Fruit fly (Drosophila melanogaster) whole organism, prepupa: ENCODE data around the gene CG33169.

Experiments
- CG10669 ChIP-seq: fragments of 200-800 bp; sonication (Bioruptor generic); optimal IDR thresholded peaks from 3 replicates; lab custom pipeline; 2018; ENCODE audit warnings: missing biosample characterization, mild to moderate bottlenecking, missing genetic modification characterization, moderate library complexity
- CG11294 ChIP-seq: fragments of 200-800 bp; sonication (Bioruptor generic); IDR thresholded peaks from 2 replicates; pipeline ENCODE4 v1.3.6; 2022; ENCODE audit warnings: missing biosample characterization, missing genetic modification characterization
- CG11762 ChIP-seq: fragments of 200-800 bp; sonication (Bioruptor generic); optimal IDR thresholded peaks from 3 replicates; lab custom pipeline; 2016; ENCODE audit warnings: missing biosample characterization, missing genetic modification characterization; ENCODE audit not compliant: insufficient read depth
- CG11902 ChIP-seq: fragments of 200-800 bp; sonication (Bioruptor generic); optimal IDR thresholded peaks from 3 replicates; lab custom pipeline; 2016; ENCODE audit warnings: missing biosample characterization, missing genetic modification characterization
- CG6163 ChIP-seq: fragments of 200-800 bp; sonication (Bioruptor generic); IDR thresholded peaks from 3 replicates; pipeline ENCODE4 v1.3.6; 2022; ENCODE audit warnings: missing biosample characterization, missing genetic modification characterization
- CG6276 ChIP-seq: fragments of 200-800 bp; sonication (Bioruptor generic); optimal IDR thresholded peaks from 2 replicates; lab custom pipeline; 2017; ENCODE audit warnings: missing biosample characterization, mild to moderate bottlenecking, missing genetic modification characterization
- CG6792 ChIP-seq: fragments of 200-800 bp; sonication (Bioruptor generic); optimal IDR thresholded peaks from 3 replicates; lab custom pipeline; 2016; ENCODE audit warnings: missing biosample characterization, missing genetic modification characterization
- CG6808 ChIP-seq: fragments of 200-800 bp; sonication (Bioruptor generic); optimal IDR thresholded peaks from 3 replicates; lab custom pipeline; 2017; ENCODE audit warnings: missing biosample characterization, missing genetic modification characterization, mild to moderate bottlenecking, moderate library complexity, missing genetic modification reagents
- CG8119 ChIP-seq: fragments of 200-800 bp; sonication (Bioruptor generic); IDR thresholded peaks from 3 replicates; pipeline ENCODE4 v1.3.6; 2022; ENCODE audit warnings: missing biosample characterization, missing genetic modification characterization
- CG8319 ChIP-seq: fragments of 200-800 bp; sonication (Bioruptor generic); optimal IDR thresholded peaks from 3 replicates; lab custom pipeline; 2016; ENCODE audit warnings: missing biosample characterization, missing genetic modification characterization
- Eip78C ChIP-seq: fragments of 200-800 bp; sonication (Bioruptor generic); peaks from one replicate; lab custom pipeline; 2016; ENCODE audit warnings: missing biosample characterization, missing genetic modification characterization
- Eip93F ChIP-seq: fragments of 200-800 bp; sonication (Bioruptor generic); optimal IDR thresholded peaks from 2 replicates; lab custom pipeline; 2016; ENCODE audit warnings: missing biosample characterization, mild to moderate bottlenecking, missing genetic modification characterization
- Lpt ChIP-seq: fragments of 200-800 bp; sonication (Bioruptor generic); optimal IDR thresholded peaks from 3 replicates; lab custom pipeline; 2016; ENCODE audit warnings: missing biosample characterization, missing genetic modification characterization
- Met ChIP-seq: fragments of 200-800 bp; sonication (Bioruptor generic); optimal IDR thresholded peaks from 3 replicates; lab custom pipeline; 2016; ENCODE audit warnings: missing biosample characterization, missing genetic modification characterization
- Sox14 ChIP-seq: fragments of 200-800 bp; sonication (Bioruptor generic); optimal IDR thresholded peaks from 3 replicates; lab custom pipeline; 2016; ENCODE audit warnings: missing biosample characterization, missing genetic modification characterization
- achi ChIP-seq: fragments of 200-800 bp; sonication (Bioruptor generic); optimal IDR thresholded peaks from 3 replicates; lab custom pipeline; 2016; ENCODE audit warnings: missing biosample characterization, missing genetic modification characterization
- acj6 ChIP-seq: fragments of 200-800 bp; sonication (Bioruptor generic); optimal IDR thresholded peaks from 3 replicates; lab custom pipeline; 2016; ENCODE audit warnings: missing biosample characterization, missing genetic modification characterization
- cyc ChIP-seq: fragments of 200-800 bp; sonication (Bioruptor generic); optimal IDR thresholded peaks from 3 replicates; lab custom pipeline; 2016; ENCODE audit warnings: missing biosample characterization, missing genetic modification characterization
- dsx ChIP-seq: fragments of 200-800 bp; optimal IDR thresholded peaks from 3 replicates; lab custom pipeline; 2019; ENCODE audit warnings: missing biosample characterization, mild to moderate bottlenecking, missing genetic modification characterization, moderate library complexity; ENCODE audit not compliant: poor library complexity, severe bottlenecking
- esn ChIP-seq: fragments of 200-800 bp; sonication (Bioruptor generic); optimal IDR thresholded peaks from 2 replicates; lab custom pipeline; 2016; ENCODE audit warnings: missing biosample characterization, mild to moderate bottlenecking, missing genetic modification characterization, moderate library complexity
- fd59A ChIP-seq: fragments of 200-800 bp; sonication (Bioruptor generic); optimal IDR thresholded peaks from 2 replicates; lab custom pipeline; 2017; ENCODE audit warnings: missing biosample characterization, mild to moderate bottlenecking, missing genetic modification characterization, missing genetic modification reagents
- fkh ChIP-seq: fragments of 200-800 bp; sonication (Bioruptor generic); optimal IDR thresholded peaks from 3 replicates; lab custom pipeline; 2017; ENCODE audit warnings: missing biosample characterization, mild to moderate bottlenecking, missing genetic modification characterization, moderate library complexity
- pdm3 ChIP-seq: fragments of 200-800 bp; sonication (Bioruptor generic); optimal IDR thresholded peaks from 3 replicates; lab custom pipeline; 2016; ENCODE audit warnings: missing biosample characterization, missing genetic modification characterization
- salr ChIP-seq, 2 experiments: fragments of 200-800 bp; sonication (Bioruptor generic); optimal IDR thresholded peaks; 3 replicates each; lab custom pipeline; 2016 to 2018; ENCODE audit warnings: missing biosample characterization in 2 of 2, missing genetic modification characterization in 2 of 2, mild to moderate bottlenecking in 1 of 2
- spab ChIP-seq: fragments of 200-800 bp; sonication (Bioruptor generic); optimal IDR thresholded peaks from 2 replicates; lab custom pipeline; 2017; ENCODE audit warnings: missing biosample characterization, mild to moderate bottlenecking, missing genetic modification characterization, missing genetic modification reagents
- svp ChIP-seq: fragments of 200-800 bp; sonication (Bioruptor generic); peaks from one replicate; lab custom pipeline; 2016; ENCODE audit warnings: missing biosample characterization, missing genetic modification characterization
- vri ChIP-seq: fragments of 200-800 bp; sonication (Bioruptor generic); optimal IDR thresholded peaks from 3 replicates; lab custom pipeline; 2016; ENCODE audit warnings: missing biosample characterization, mild to moderate bottlenecking, missing genetic modification characterization

CG33169 gene

DNA sequence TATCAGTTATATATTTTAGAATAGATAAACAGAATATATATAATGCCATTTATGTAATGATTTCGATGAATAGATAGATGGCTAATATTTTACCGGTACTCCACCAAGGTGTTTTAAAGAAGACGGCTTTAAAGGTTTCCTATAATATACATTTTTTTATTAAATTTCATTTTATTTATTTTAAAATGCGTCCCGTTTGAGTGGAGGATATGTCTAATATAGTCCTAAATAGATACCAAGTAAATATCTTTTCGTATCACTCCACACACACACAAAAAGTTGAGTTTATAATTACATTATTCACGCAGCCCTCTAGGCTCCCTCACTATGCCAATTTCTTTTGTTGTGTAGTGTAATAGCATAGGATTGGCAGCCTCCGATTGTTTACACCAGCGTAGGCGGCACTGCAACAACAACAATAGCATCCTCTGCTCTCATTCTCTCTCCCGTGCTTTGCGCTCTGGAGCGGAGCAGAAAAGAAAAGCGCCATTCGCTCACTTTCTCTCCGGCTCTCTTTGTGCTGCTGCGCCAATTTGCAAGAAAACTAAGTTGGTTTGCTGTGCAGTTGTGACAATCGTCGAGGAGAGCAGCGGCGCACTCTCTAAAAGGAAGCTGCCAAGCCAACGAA is 46.4 kb downstream of the CG33169 start, which contains the start of gene CG12768 (continued):
- TF ChIP-seq CG6808 (GFP tag; lab: Kevin White, UChicago), result peak; percentile 58
- TF ChIP-seq svp (GFP tag; lab: Kevin White, UChicago), result peak; percentile 70
- peak; percentile 4 for TF ChIP-seq acj6 (GFP tag; lab: Kevin White, UChicago)
- no peak for TF ChIP-seq Eip93F
- TF ChIP-seq Met, result peak; percentile 7
- TF ChIP-seq spab (GFP tag; lab: Kevin White, UChicago), result peak; percentile 67
- no peak for TF ChIP-seq CG11902
- peak; percentile 45 for TF ChIP-seq dsx (GFP tag; lab: Kevin White, UChicago)
- TF ChIP-seq CG6163 (GFP tag; lab: Robert Waterston, UW), result no peak
- TF ChIP-seq esn, result peak; percentile 41
- no peak for TF ChIP-seq CG11762 (GFP tag; lab: Kevin White, UChicago)
- TF ChIP-seq CG8119 (GFP tag; lab: Robert Waterston, UW), result no peak
- no peak for TF ChIP-seq vri (GFP tag; lab: Kevin White, UChicago)
- peak; percentile 49 for TF ChIP-seq CG10669
- peak; percentile 30 for TF ChIP-seq pdm3
- TF ChIP-seq fkh (GFP tag; lab: Kevin White, UChicago), result no peak
- TF ChIP-seq salr (GFP tag; optimal IDR thresholded peaks at IDR 0.05; lab: Kevin White, UChicago), result peak in 1 of 2 experiments; percentile 48
- TF ChIP-seq CG11294 (GFP tag; lab: Robert Waterston, UW), result no peak
- peak; percentile 45 for TF ChIP-seq CG6276 (GFP tag; lab: Kevin White, UChicago)
- no peak for TF ChIP-seq cyc (GFP tag; lab: Kevin White, UChicago)
- TF ChIP-seq CG6792 (GFP tag; lab: Kevin White, UChicago), result no peak
- TF ChIP-seq fd59A (GFP tag; lab: Kevin White, UChicago), result peak; percentile 31
- no peak for TF ChIP-seq Lpt (GFP tag; lab: Kevin White, UChicago)
- TF ChIP-seq CG8319 (GFP tag; lab: Kevin White, UChicago), result no peak
- peak; percentile 37 for TF ChIP-seq achi
- TF ChIP-seq Sox14, result peak; percentile 4
- peak; percentile 41 for TF ChIP-seq Eip78C (GFP tag; lab: Kevin White, UChicago)
- TF ChIP-seq, all 60 proteins: peak for 33
